Worm (Caenorhabditis elegans): ENCODE results near the gene tmem-231.

DNA sequence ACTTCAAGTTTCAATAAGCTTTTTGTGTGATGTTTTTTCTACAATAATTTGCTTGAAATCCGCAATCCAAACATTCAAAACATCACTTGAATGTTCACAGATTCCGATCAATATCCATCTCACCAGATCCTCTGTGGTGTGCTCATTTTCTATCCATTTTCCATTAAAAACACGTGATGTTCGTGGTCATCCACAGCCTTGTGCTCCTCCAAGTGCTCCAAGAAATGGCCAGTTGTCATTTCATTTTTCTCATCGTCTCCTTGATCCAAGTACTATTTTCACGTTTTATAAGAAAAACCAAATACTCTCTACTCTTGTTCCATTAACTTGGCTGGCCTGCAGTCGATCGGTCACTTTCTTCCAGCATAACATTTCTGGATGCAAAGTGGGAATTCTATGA is 49.6 kb downstream of the tmem-231 start:
- TF ChIP-seq him-1 (tag; optimal IDR thresholded peaks at IDR 0.05) = no peak
- TF ChIP-seq dao-5 (tag; optimal IDR thresholded peaks at IDR 0.05) = no peak
- TF ChIP-seq W03F9.2 (tag; optimal IDR thresholded peaks at IDR 0.05) = no peak

Data from whole organism, L4/young adult.